Fruit fly (Drosophila melanogaster) whole organism, adult: ENCODE measurements around the gene FBXO11.

ENCODE experiments used
- CG14711 ChIP-seq: fragments of 200-800 bp; sonication (Bioruptor generic); optimal IDR thresholded peaks from 2 replicates; lab custom pipeline; 2018; ENCODE audit warnings: missing biosample characterization, mild to moderate bottlenecking, missing genetic modification characterization, moderate library complexity
- CG33017 ChIP-seq: fragments of 200-800 bp; sonication (Bioruptor generic); optimal IDR thresholded peaks from 2 replicates; lab custom pipeline; 2018; ENCODE audit warnings: missing biosample characterization, mild to moderate bottlenecking, missing genetic modification characterization, moderate library complexity
- CG5204 ChIP-seq: fragments of 200-800 bp; sonication (Bioruptor generic); optimal IDR thresholded peaks from 2 replicates; lab custom pipeline; 2016; ENCODE audit warnings: missing biosample characterization, missing genetic modification characterization
- CG7045 ChIP-seq: fragments of 200-800 bp; sonication (Bioruptor generic); optimal IDR thresholded peaks from 2 replicates; lab custom pipeline; 2017; ENCODE audit warnings: missing biosample characterization, mild to moderate bottlenecking, missing genetic modification characterization
- Hr96 ChIP-seq: fragments of 200-800 bp; sonication (Bioruptor generic); optimal IDR thresholded peaks from 2 replicates; lab custom pipeline; 2016; ENCODE audit warnings: missing biosample characterization, missing genetic modification characterization
- Mnt ChIP-seq: fragments of 200-800 bp; sonication (Bioruptor generic); optimal IDR thresholded peaks from 2 replicates; lab custom pipeline; 2016; ENCODE audit warnings: missing biosample characterization, mild to moderate bottlenecking, missing genetic modification characterization
- bab1 ChIP-seq: fragments of 200-800 bp; sonication (Bioruptor generic); optimal IDR thresholded peaks from 3 replicates; lab custom pipeline; 2019; ENCODE audit warnings: missing biosample characterization, mild to moderate bottlenecking, missing genetic modification characterization, moderate library complexity
- cic ChIP-seq: fragments of 200-800 bp; sonication (Bioruptor generic); optimal IDR thresholded peaks from 2 replicates; lab custom pipeline; 2017; ENCODE audit warnings: missing biosample characterization, mild to moderate bottlenecking, missing genetic modification characterization, moderate library complexity
- kay ChIP-seq: fragments of 200-800 bp; sonication (Bioruptor generic); peaks from one replicate; lab custom pipeline; 2016; ENCODE audit warnings: missing biosample characterization, missing genetic modification characterization, borderline replicate concordance
- ovo ChIP-seq: fragments of 200-800 bp; sonication (Bioruptor generic); optimal IDR thresholded peaks from 2 replicates; lab custom pipeline; 2016; ENCODE audit warnings: missing biosample characterization, missing genetic modification characterization
- pad ChIP-seq: fragments of 200-800 bp; sonication (Bioruptor generic); optimal IDR thresholded peaks from 3 replicates; lab custom pipeline; 2017; ENCODE audit warnings: missing biosample characterization, missing genetic modification characterization, mild to moderate bottlenecking, moderate library complexity, missing genetic modification reagents
- toe ChIP-seq: fragments of 200-800 bp; sonication (Bioruptor generic); optimal IDR thresholded peaks from 2 replicates; lab custom pipeline; 2016; ENCODE audit warnings: missing biosample characterization, missing genetic modification characterization

DNA sequence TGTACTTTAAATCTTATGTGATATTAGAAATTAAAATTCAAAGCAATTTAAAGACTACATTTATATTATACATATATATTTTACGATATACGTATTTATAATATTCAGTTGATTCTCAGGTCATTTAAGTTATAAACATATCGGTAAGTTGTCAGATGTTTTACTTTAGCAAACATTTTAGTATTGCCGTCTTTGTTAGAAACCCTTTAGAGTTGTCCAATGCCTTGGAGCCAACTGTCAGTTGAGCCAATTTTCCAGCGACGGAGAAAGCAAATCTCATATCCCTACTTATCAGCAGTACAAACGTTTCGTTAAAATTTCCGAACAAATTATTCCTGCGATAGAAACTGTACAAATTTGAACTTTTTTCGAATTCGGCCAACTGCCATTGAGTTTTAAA is 34.3 kb downstream of the FBXO11 start, which contains the start of gene topi:
- TF ChIP-seq Mnt (no peak), CG7045 (GFP tag; lab: Kevin White, UChicago) (no peak), cic (no peak), pad (GFP tag; lab: Kevin White, UChicago) (no peak), ovo (GFP tag; lab: Kevin White, UChicago) (no peak), toe (GFP tag; lab: Kevin White, UChicago) (no peak), kay (no peak), CG14711 (tag; lab: Kevin White, UChicago) (no peak), bab1 (GFP tag; lab: Kevin White, UChicago) (no peak), Hr96 (GFP tag; lab: Kevin White, UChicago) (no peak), CG5204 (GFP tag; lab: Kevin White, UChicago) (no peak), CG33017 (tag; lab: Kevin White, UChicago) (no peak)
